Fruit fly (Drosophila melanogaster) S2 (cell line): ENCODE results near the gene CG33489.

Source experiments
- CG8478 ChIP-seq: fragments of >200 bp; optimal IDR thresholded peaks from 2 replicates; lab custom pipeline; 2018
- CTCF ChIP-seq, 2 experiments: fragments of >200 bp; optimal IDR thresholded peaks; 2 replicates each; lab custom pipeline; 2018

dm6 chr3L:11557209-11557608 lies 19.6 kb downstream of the CG33489 start:
- no peak for TF ChIP-seq CTCF (optimal IDR thresholded peaks at IDR 0.05; lab: Kevin White, UChicago)
- TF ChIP-seq CG8478 (lab: Kevin White, UChicago): no peak
